Fruit fly (Drosophila melanogaster): ENCODE data around the gene Pex16.

dm6 chr3L:20800208-20800607 is 22.1 kb upstream of the Pex16 start, which contains the start of gene Spc105R:
- TF ChIP-seq CG14655 (GFP tag; optimal IDR thresholded peaks at IDR 0.05) (no peak), CG10348 (GFP tag; IDR thresholded peaks at IDR 0.05) (no peak)
